Fruit fly (Drosophila melanogaster) whole organism, pupa: ENCODE measurements around the gene CG3625.

Experiments used
- CG12605 ChIP-seq: fragments of 200-800 bp; sonication (Bioruptor generic); IDR thresholded peaks from 2 replicates; pipeline ENCODE4 v1.3.6; 2022; ENCODE audit warnings: missing biosample characterization, missing genetic modification characterization
- CG14655 ChIP-seq: fragments of 200-800 bp; sonication (Bioruptor generic); optimal IDR thresholded peaks from 3 replicates; lab custom pipeline; 2017; ENCODE audit warnings: mild to moderate bottlenecking, missing biosample characterization, missing genetic modification reagents, missing genetic modification characterization
- CG17806 ChIP-seq: fragments of 200-800 bp; sonication (Bioruptor generic); optimal IDR thresholded peaks from 2 replicates; lab custom pipeline; 2018; ENCODE audit warnings: missing biosample characterization, mild to moderate bottlenecking, missing genetic modification characterization, moderate library complexity
- CG32121 ChIP-seq: fragments of 200-800 bp; sonication (Bioruptor generic); IDR thresholded peaks from 2 replicates; pipeline ENCODE4 v1.3.6; 2022; ENCODE audit warnings: missing biosample characterization, missing genetic modification characterization
- CG8301 ChIP-seq: fragments of 200-800 bp; sonication (Bioruptor generic); optimal IDR thresholded peaks from 2 replicates; lab custom pipeline; 2018; ENCODE audit warnings: missing biosample characterization, mild to moderate bottlenecking, missing genetic modification characterization
- EcR ChIP-seq: fragments of 200-800 bp; sonication (Bioruptor generic); optimal IDR thresholded peaks from 3 replicates; lab custom pipeline; 2019; ENCODE audit warnings: missing biosample characterization, missing genetic modification characterization, mild to moderate bottlenecking, moderate library complexity, missing genetic modification reagents
- Pif1B ChIP-seq: fragments of 200-800 bp; sonication (Bioruptor generic); optimal IDR thresholded peaks from 3 replicates; lab custom pipeline; 2016; ENCODE audit warnings: missing biosample characterization, missing genetic modification characterization
- rn ChIP-seq: fragments of 200-800 bp; sonication (Bioruptor generic); IDR thresholded peaks from 2 replicates; pipeline ENCODE4 v1.3.6; 2022; ENCODE audit warnings: missing biosample characterization, missing genetic modification characterization

DNA sequence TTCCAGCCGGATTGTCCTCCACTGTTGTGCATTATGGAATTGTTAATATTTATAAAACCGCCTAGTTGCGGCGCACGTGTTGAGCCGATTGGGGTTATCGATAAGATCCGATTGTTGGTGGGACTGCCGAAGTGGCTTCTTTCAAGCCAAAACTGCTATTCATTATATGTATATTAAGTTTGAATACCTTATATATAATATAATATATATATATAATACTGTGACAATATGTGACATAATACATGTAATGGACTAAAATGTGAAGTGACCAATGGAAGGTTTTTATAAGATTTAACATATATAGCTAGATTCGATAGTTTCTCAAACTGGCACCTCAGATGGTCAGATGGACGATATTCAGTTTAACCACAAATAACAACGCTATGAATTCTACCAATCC, 18.0 kb downstream of the CG3625 start, which contains the start of the genes mbm and CG11555:
- TF ChIP-seq CG12605 = no peak
- no peak for TF ChIP-seq EcR (GFP tag; lab: Kevin White, UChicago)
- TF ChIP-seq CG14655 (GFP tag; lab: Kevin White, UChicago) = no peak
- TF ChIP-seq CG32121 (GFP tag; lab: Robert Waterston, UW) = no peak
- no peak for TF ChIP-seq rn (GFP tag; lab: Robert Waterston, UW)
- TF ChIP-seq Pif1B (GFP tag; lab: Kevin White, UChicago) = no peak
- TF ChIP-seq CG17806 (tag; lab: Kevin White, UChicago) = no peak
- no peak for TF ChIP-seq CG8301
